Fruit fly (Drosophila melanogaster) whole organism, prepupa: ENCODE results near the gene Vti1b.

ENCODE experiments used
- CG1621 ChIP-seq: fragments of 200-800 bp; sonication (Bioruptor generic); optimal IDR thresholded peaks from 3 replicates; lab custom pipeline; 2018; ENCODE audit warnings: missing biosample characterization, mild to moderate bottlenecking, missing genetic modification characterization
- CG16779 ChIP-seq: fragments of 200-800 bp; sonication (Bioruptor generic); optimal IDR thresholded peaks from 3 replicates; lab custom pipeline; 2017; ENCODE audit warnings: missing biosample characterization, mild to moderate bottlenecking, missing genetic modification characterization
- CG34406 ChIP-seq: fragments of 200-800 bp; sonication (Bioruptor generic); optimal IDR thresholded peaks from 3 replicates; lab custom pipeline; 2016; ENCODE audit warnings: missing biosample characterization, missing genetic modification characterization
- Sox14 ChIP-seq: fragments of 200-800 bp; sonication (Bioruptor generic); optimal IDR thresholded peaks from 3 replicates; lab custom pipeline; 2016; ENCODE audit warnings: missing biosample characterization, missing genetic modification characterization
- fd59A ChIP-seq: fragments of 200-800 bp; sonication (Bioruptor generic); optimal IDR thresholded peaks from 2 replicates; lab custom pipeline; 2017; ENCODE audit warnings: missing biosample characterization, mild to moderate bottlenecking, missing genetic modification characterization, missing genetic modification reagents
- ss ChIP-seq, 2 experiments: fragments of 200-800 bp; sonication (Bioruptor generic); optimal IDR thresholded peaks; 2 replicates in 1 of 2; 3 replicates in 1 of 2; lab custom pipeline; 2017 to 2018; ENCODE audit warnings: mild to moderate bottlenecking in 2 of 2, missing biosample characterization in 2 of 2, missing genetic modification characterization in 2 of 2, moderate library complexity in 1 of 2

- TF ChIP-seq Sox14 (GFP tag; lab: Kevin White, UChicago): no peak
- no peak for TF ChIP-seq CG16779 (tag; lab: Kevin White, UChicago)
- no peak for TF ChIP-seq ss (GFP tag; optimal IDR thresholded peaks at IDR 0.05; lab: Kevin White, UChicago)
- no peak for TF ChIP-seq CG34406 (GFP tag; lab: Kevin White, UChicago)
- TF ChIP-seq CG1621 (tag; lab: Kevin White, UChicago): no peak
- no peak for TF ChIP-seq fd59A (GFP tag; lab: Kevin White, UChicago)
Measured at dm6 chr3R:18399698-18400020, 2.9 kb downstream of the Vti1b start.
